Worm (Caenorhabditis elegans): ENCODE measurements around the gene mec-9.

DNA sequence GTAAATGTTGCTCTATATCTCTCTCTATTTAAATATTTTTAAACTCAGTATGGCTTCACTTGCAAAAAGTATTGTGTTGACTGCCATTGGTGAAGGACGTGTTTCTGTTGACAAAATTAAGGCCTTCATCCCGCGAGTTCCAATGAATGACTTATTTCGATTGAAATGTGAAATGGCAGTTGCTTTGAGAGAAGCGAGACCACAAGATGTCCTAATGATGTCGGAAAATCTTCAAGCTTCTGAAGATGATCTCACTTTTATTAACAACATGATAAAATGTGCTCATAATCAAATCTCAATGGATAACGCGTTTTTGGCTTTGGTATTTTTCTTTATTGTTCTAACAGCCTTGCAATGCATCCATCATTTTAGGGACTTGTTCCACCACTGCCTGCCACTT lies 6.4 kb upstream of the mec-9 start, which contains the start of gene ceh-75:
- no peak for TF ChIP-seq ama-1 (optimal IDR thresholded peaks at IDR 0.05)
- TF ChIP-seq ceh-13 (GFP tag; optimal IDR thresholded peaks at IDR 0.05): no peak
- no peak for TF ChIP-seq tra-4 (tag; optimal IDR thresholded peaks at IDR 0.05)
- no peak for TF ChIP-seq tbx-11 (GFP tag; IDR thresholded peaks at IDR 0.05)
- TF ChIP-seq ets-7 (tag; optimal IDR thresholded peaks at IDR 0.05): no peak
- no peak for TF ChIP-seq scrt-1 (GFP tag; IDR thresholded peaks at IDR 0.05)

Measured in whole organism, early embryonic.